Worm (Caenorhabditis elegans): ENCODE measurements around the gene clx-1.

Gene clx-1

ce11 chrIV:7709701-7710100, 24.7 kb upstream of the clx-1 start, which contains the start of the genes mrpl-1, emc-6 and mrps-24 (continued):
- peak; percentile 1 for TF ChIP-seq ces-1 (GFP tag; optimal IDR thresholded peaks at IDR 0.05)
- peak; percentile 97 for TF ChIP-seq lin-38 (GFP tag; IDR thresholded peaks at IDR 0.05)
- TF ChIP-seq unc-130 (GFP tag; optimal IDR thresholded peaks at IDR 0.05), result peak; percentile 10
- 0 out of 2 replicates have a peak, but pooled peaks have one; percentile 25 for TF ChIP-seq snpc-1.2 (GFP tag; IDR thresholded peaks at IDR 0.05)
- no peak for TF ChIP-seq daf-16 (GFP tag; optimal IDR thresholded peaks at IDR 0.05)
- peak; percentile 34 for TF ChIP-seq daf-16 (tag; optimal IDR thresholded peaks at IDR 0.05)
- peak; percentile 78 for TF ChIP-seq T20F7.1 (GFP tag; optimal IDR thresholded peaks at IDR 0.05)
- peak; percentile 28 for TF ChIP-seq ztf-7 (tag; optimal IDR thresholded peaks at IDR 0.05)
- TF ChIP-seq dpl-1 (GFP tag; optimal IDR thresholded peaks at IDR 0.05), result peak; percentile 73

DNA sequence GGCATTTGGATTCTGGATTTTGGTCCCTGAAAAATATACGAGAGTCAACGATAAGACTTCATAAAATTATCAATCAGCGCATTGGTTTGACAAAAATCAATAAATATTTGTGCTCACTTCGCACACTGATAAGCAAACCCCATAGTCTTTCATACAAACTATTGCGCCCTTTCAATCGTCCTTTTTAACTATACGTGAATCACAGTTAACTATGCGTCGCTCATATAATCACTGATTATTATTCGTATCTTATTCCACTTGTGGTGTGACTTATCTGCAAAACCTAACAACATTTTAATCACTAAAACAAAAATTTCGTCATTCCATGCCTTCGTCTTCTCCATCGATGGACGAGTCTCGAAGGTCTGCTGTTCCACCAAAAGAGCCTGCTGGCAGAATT, 23.6 kb upstream of the clx-1 start, which contains the start of gene nhr-8:
TSS of gene nhr-8 (plus strand) at position 160 of the 400 bp plus-strand sequence.
- TF ChIP-seq saeg-2 (GFP tag; IDR thresholded peaks at IDR 0.05) (0 out of 2 replicates have a peak, but pooled peaks have one; percentile 29), fos-1 (tag; optimal IDR thresholded peaks at IDR 0.05) (no peak), tra-1 (GFP tag; IDR thresholded peaks at IDR 0.05) (peak; percentile 58; the same call in 1 of the 2 replicates), nhr-102 (tag; optimal IDR thresholded peaks at IDR 0.05) (peak; percentile 40), ztf-7 (tag; optimal IDR thresholded peaks at IDR 0.05) (peak; percentile 2), Y75B8A.6 (GFP tag; IDR thresholded peaks at IDR 0.05) (no peak), nhr-28 (tag; optimal IDR thresholded peaks at IDR 0.05) (peak; percentile 93), nhr-77 (tag; optimal IDR thresholded peaks at IDR 0.05) (peak; percentile 63), ceh-44 (GFP tag; IDR thresholded peaks at IDR 0.05) (no peak), hlh-30 (tag; optimal IDR thresholded peaks at IDR 0.05; ENCODE audit: insufficient read depth) (peak; percentile 23), Y48G9A.11 (GFP tag; IDR thresholded peaks at IDR 0.05) (no peak), daf-16 (GFP tag; optimal IDR thresholded peaks at IDR 0.05) (no peak), daf-16 (tag; optimal IDR thresholded peaks at IDR 0.05) (peak; percentile 80), T20F7.1 (GFP tag; optimal IDR thresholded peaks at IDR 0.05) (peak; percentile 51), nhr-6 (tag; optimal IDR thresholded peaks at IDR 0.05) (peak; percentile 16), zip-11 (GFP tag; IDR thresholded peaks at IDR 0.05) (no peak), hlh-11 (tag; optimal IDR thresholded peaks at IDR 0.05) (peak; percentile 87), php-3 (GFP tag; IDR thresholded peaks at IDR 0.05) (peak; percentile 81), lsy-2 (tag; optimal IDR thresholded peaks at IDR 0.05) (peak in 1 of 2 experiments; percentile 29), nhr-48 (tag; optimal IDR thresholded peaks at IDR 0.05) (peak; percentile 15), lin-1 (GFP tag; IDR thresholded peaks at IDR 0.05) (peak; percentile 67), mxl-3 (GFP tag; optimal IDR thresholded peaks at IDR 0.05) (peak; percentile 26), lin-29 (GFP tag; IDR thresholded peaks at IDR 0.05) (no peak), mep-1 (tag; optimal IDR thresholded peaks at IDR 0.05) (peak; percentile 54), pha-4 (GFP tag; IDR thresholded peaks at IDR 0.05) (no peak), pha-4 (tag; optimal IDR thresholded peaks at IDR 0.05) (no peak), lin-38 (GFP tag; IDR thresholded peaks at IDR 0.05) (peak; percentile 50), dmd-6 (GFP tag; IDR thresholded peaks at IDR 0.05) (peak; percentile 92), dve-1 (tag; optimal IDR thresholded peaks at IDR 0.05; ENCODE audit: insufficient read depth) (peak; percentile 92), duxl-1 (tag; optimal IDR thresholded peaks at IDR 0.05; ENCODE audit: poor library complexity) (no peak), mes-2 (tag; optimal IDR thresholded peaks at IDR 0.05; ENCODE audit: poor library complexity, severe bottlenecking) (peak; percentile 17), pqm-1 (tag; optimal IDR thresholded peaks at IDR 0.05) (peak; percentile 97)

- TF ChIP-seq zfp-3 (GFP tag; conservative IDR thresholded peaks at IDR 0.05) (no peak), ztf-11 (tag; optimal IDR thresholded peaks at IDR 0.05) (no peak), hlh-11 (tag; optimal IDR thresholded peaks at IDR 0.05) (peak; percentile 6), aha-1 (tag) (peak; percentile 93), nhr-11 (tag; optimal IDR thresholded peaks at IDR 0.05) (no peak), Y48G9A.11 (GFP tag; IDR thresholded peaks at IDR 0.05) (no peak), daf-16 (GFP tag; optimal IDR thresholded peaks at IDR 0.05) (no peak), daf-16 (tag; optimal IDR thresholded peaks at IDR 0.05) (peak; percentile 13), lin-1 (GFP tag; IDR thresholded peaks at IDR 0.05) (no peak), lim-7 (GFP tag; IDR thresholded peaks at IDR 0.05) (no peak), nhr-77 (tag; optimal IDR thresholded peaks at IDR 0.05) (no peak), nhr-41 (GFP tag; IDR thresholded peaks at IDR 0.05) (no peak), rbr-2 (tag; optimal IDR thresholded peaks at IDR 0.05) (no peak), saeg-2 (GFP tag; IDR thresholded peaks at IDR 0.05) (no peak), lin-38 (GFP tag; IDR thresholded peaks at IDR 0.05) (no peak), unc-39 (tag; optimal IDR thresholded peaks at IDR 0.05) (no peak), hif-1 (tag; optimal IDR thresholded peaks at IDR 0.05) (no peak), pqm-1 (tag; optimal IDR thresholded peaks at IDR 0.05) (peak; percentile 3), duxl-1 (tag; optimal IDR thresholded peaks at IDR 0.05; ENCODE audit: poor library complexity) (no peak), mxl-3 (GFP tag; optimal IDR thresholded peaks at IDR 0.05) (no peak), snpc-4 (tag; optimal IDR thresholded peaks at IDR 0.05) (no peak), Y75B8A.6 (GFP tag; IDR thresholded peaks at IDR 0.05) (no peak), zag-1 (tag; optimal IDR thresholded peaks at IDR 0.05) (no peak), dve-1 (tag; optimal IDR thresholded peaks at IDR 0.05; ENCODE audit: insufficient read depth) (peak; percentile 39)
Measured at ce11 chrIV:7712252-7712651, 22.2 kb upstream of the clx-1 start.

Measured in whole organism, L4 larva.